Worm (Caenorhabditis elegans) whole organism, early embryonic: ENCODE data around the gene fipr-6.

Source experiments
- B0310.2 ChIP-seq: sonication (generic microtip); optimal IDR thresholded peaks from 2 replicates; lab custom pipeline; 2016; ENCODE audit warnings: mild to moderate bottlenecking, missing genetic modification characterization, missing compliant biosample characterization
- F13C5.2 ChIP-seq: sonication (generic microtip); optimal IDR thresholded peaks from 2 replicates; lab custom pipeline; 2017; ENCODE audit warnings: mild to moderate bottlenecking, missing genetic modification characterization, inconsistent platforms, missing compliant biosample characterization
- aly-1 ChIP-seq: sonication (generic microtip); optimal IDR thresholded peaks from 2 replicates; lab custom pipeline; 2016; ENCODE audit warnings: missing genetic modification characterization, missing compliant biosample characterization
- ama-1 ChIP-seq: fragments of 150-350 bp; optimal IDR thresholded peaks from 2 replicates; lab custom pipeline; 2014
- ceh-13 ChIP-seq: fragments of 200-800 bp; sonication (Bioruptor generic); optimal IDR thresholded peaks from 2 replicates; lab custom pipeline; 2018; ENCODE audit warnings: mild to moderate bottlenecking, missing genetic modification characterization, missing compliant biosample characterization
- ceh-36 ChIP-seq: sonication (generic microtip); optimal IDR thresholded peaks from 2 replicates; lab custom pipeline; 2016; ENCODE audit warnings: missing genetic modification characterization, inconsistent platforms, missing compliant biosample characterization
- ets-7 ChIP-seq: sonication (generic microtip); optimal IDR thresholded peaks from 2 replicates; lab custom pipeline; 2016; ENCODE audit warnings: missing genotype, missing genetic modification characterization, missing compliant biosample characterization
- flt-1 ChIP-seq: fragments of 200-800 bp; sonication (Bioruptor generic); IDR thresholded peaks from 2 replicates; pipeline ENCODE4 v1.3.6; 2022; ENCODE audit warnings: missing genetic modification characterization, missing compliant biosample characterization
- hmbx-1 ChIP-seq: sonication (generic microtip); optimal IDR thresholded peaks from 2 replicates; lab custom pipeline; 2016; ENCODE audit warnings: mild to moderate bottlenecking, missing genetic modification characterization, missing compliant biosample characterization
- hmg-4 ChIP-seq: fragments of 200-800 bp; sonication (Bioruptor generic); optimal IDR thresholded peaks from 2 replicates; lab custom pipeline; 2018; ENCODE audit warnings: mild to moderate bottlenecking, missing genetic modification characterization, missing compliant biosample characterization
- hnd-1 ChIP-seq: sonication (generic microtip); optimal IDR thresholded peaks from 2 replicates; lab custom pipeline; 2016; ENCODE audit warnings: missing genetic modification characterization, missing compliant biosample characterization
- pes-1 ChIP-seq: fragments of 200-800 bp; sonication (Bioruptor generic); IDR thresholded peaks from 2 replicates; pipeline ENCODE4 v1.3.6; 2022; ENCODE audit warnings: missing genetic modification reagents, missing genetic modification characterization, missing compliant biosample characterization
- scrt-1 ChIP-seq: fragments of 200-800 bp; sonication (Bioruptor generic); IDR thresholded peaks from 2 replicates; pipeline ENCODE4 v1.3.6; 2022; ENCODE audit warnings: missing genetic modification characterization, missing compliant biosample characterization
- sea-1 ChIP-seq: fragments of 200-800 bp; sonication (Bioruptor generic); conservative IDR thresholded peaks from 2 replicates; pipeline ENCODE4 v1.3.6; 2022; ENCODE audit warnings: missing genetic modification characterization, missing compliant biosample characterization
- tbx-11 ChIP-seq: fragments of 200-800 bp; sonication (Bioruptor generic); IDR thresholded peaks from 2 replicates; pipeline ENCODE4 v1.3.6; 2022; ENCODE audit warnings: missing genetic modification characterization, missing compliant biosample characterization
- tbx-37 ChIP-seq: fragments of 200-800 bp; sonication (Bioruptor generic); conservative IDR thresholded peaks from 2 replicates; pipeline ENCODE4 v1.3.6; 2022; ENCODE audit warnings: missing genetic modification reagents, missing genetic modification characterization, missing compliant biosample characterization
- tra-4 ChIP-seq: sonication (generic microtip); optimal IDR thresholded peaks from 2 replicates; lab custom pipeline; 2017; ENCODE audit warnings: missing genetic modification characterization, missing compliant biosample characterization

The fipr-6 gene

DNA sequence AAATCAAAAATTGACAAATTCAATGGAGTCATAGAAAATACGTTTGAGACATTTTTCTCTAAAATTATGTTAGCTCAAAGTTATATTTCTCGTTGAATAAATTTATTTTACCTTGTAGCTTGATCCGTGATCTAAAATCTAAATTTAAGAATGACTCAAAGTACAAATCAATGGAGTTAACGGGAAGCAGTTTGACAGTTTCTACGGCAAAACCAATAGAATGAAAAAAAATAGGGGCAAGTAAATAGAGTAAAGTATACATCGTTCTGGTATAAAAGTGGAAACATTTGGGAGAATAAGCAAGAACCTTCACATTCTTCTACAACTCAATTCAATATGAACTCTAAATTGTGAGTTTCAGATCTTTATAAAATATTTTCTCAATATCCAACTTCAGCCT is at the start of gene fipr-6:
Gene fipr-6, plus strand, starts transcription at position 301 of the 400 bp plus-strand sequence.
- TF ChIP-seq ets-7 (tag; lab: Kevin White, UChicago) (no peak), pes-1 (GFP tag; lab: Robert Waterston, UW) (no peak), ceh-36 (tag; lab: Kevin White, UChicago) (no peak), tra-4 (tag; lab: Kevin White, UChicago) (no peak), tbx-11 (no peak), F13C5.2 (tag; lab: Kevin White, UChicago) (no peak), flt-1 (GFP tag; lab: Robert Waterston, UW) (no peak), tbx-37 (GFP tag; lab: Robert Waterston, UW) (no peak), aly-1 (no peak), hmg-4 (GFP tag; lab: Kevin White, UChicago) (no peak), hnd-1 (tag; lab: Kevin White, UChicago) (no peak), hmbx-1 (tag; lab: Kevin White, UChicago) (no peak), ama-1 (no peak), sea-1 (no peak), ceh-13 (GFP tag; lab: Kevin White, UChicago) (no peak), B0310.2 (tag; lab: Kevin White, UChicago) (no peak), scrt-1 (no peak)

DNA sequence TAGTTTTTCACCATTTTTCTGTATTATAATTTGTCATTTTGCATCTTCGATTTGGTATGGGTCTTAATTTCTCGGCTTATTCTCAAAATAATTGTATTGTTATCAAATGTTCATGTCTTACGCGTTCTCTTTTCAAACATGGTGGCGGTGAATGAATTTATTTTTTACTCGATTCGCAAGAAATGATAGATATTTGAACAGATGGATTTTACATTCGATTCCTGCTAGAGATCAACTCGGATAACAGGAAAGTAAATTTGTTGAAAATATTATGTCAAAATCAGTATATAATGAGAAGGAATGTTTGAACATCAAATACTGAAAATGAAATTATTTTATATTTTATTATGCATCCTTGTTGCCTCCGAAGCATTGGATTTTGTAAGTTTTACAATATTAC is 48.0 kb upstream of the fipr-6 start, which contains the start of gene ZK856.4:
Gene ZK856.4, plus strand, starts transcription at position 301 of the 400 bp plus-strand sequence.
- TF ChIP-seq hmbx-1 (tag; lab: Kevin White, UChicago), result no peak
- TF ChIP-seq scrt-1, result no peak
- TF ChIP-seq ets-7 (tag; lab: Kevin White, UChicago), result no peak
- no peak for TF ChIP-seq B0310.2 (tag; lab: Kevin White, UChicago)
- no peak for TF ChIP-seq tbx-37 (GFP tag; lab: Robert Waterston, UW)
- TF ChIP-seq pes-1 (GFP tag; lab: Robert Waterston, UW), result no peak
- no peak for TF ChIP-seq hnd-1 (tag; lab: Kevin White, UChicago)
- TF ChIP-seq tra-4 (tag; lab: Kevin White, UChicago), result no peak
- TF ChIP-seq F13C5.2 (tag; lab: Kevin White, UChicago), result no peak
- TF ChIP-seq sea-1, result no peak
- TF ChIP-seq ceh-36 (tag; lab: Kevin White, UChicago), result no peak
- TF ChIP-seq aly-1, result no peak
- TF ChIP-seq flt-1 (GFP tag; lab: Robert Waterston, UW), result no peak
- TF ChIP-seq ceh-13 (GFP tag; lab: Kevin White, UChicago), result no peak
- no peak for TF ChIP-seq tbx-11
- no peak for TF ChIP-seq ama-1
- TF ChIP-seq hmg-4 (GFP tag; lab: Kevin White, UChicago), result no peak

DNA sequence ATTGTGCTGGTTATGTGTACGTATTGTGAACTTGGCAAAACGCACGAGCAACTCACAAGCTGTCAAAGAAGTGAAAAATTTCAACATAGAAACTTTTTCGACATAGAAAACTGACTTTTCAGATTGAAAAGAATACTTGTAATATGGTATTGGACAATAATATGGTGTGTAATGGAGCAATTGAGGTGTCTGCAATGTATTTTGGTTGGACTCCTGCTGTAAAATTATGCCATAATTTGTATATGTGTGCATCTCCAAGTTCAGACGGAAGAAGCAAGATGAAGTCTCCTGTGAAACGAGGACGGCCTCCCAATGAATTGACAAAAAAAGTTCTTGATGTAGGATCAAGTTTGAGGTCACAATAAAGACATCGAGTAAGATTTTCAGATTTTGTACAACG is 47.2 kb upstream of the fipr-6 start:
- TF ChIP-seq ets-7 (tag; lab: Kevin White, UChicago) (no peak), ama-1 (no peak)

DNA sequence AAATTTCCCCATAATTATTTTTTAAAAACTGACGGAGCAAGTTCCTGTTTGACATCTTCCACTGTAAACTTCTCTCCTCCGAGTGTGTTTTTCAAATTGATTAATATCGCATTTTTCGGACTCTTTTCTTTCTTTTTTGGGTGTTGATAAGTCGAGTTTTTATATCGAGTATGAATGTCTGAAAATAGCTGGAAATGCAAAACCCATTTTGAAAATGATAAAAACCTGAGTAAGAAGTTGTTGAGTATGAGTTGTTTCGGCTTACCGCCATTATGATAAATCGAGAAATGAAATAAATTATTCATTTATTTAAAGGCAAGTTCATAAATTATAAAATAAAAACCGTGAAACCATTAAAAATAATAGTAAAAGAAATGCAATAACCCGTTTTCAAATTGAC is 45.3 kb upstream of the fipr-6 start, which contains the start of gene ZK856.18:
Gene ZK856.18, minus strand, starts transcription at position 289 of the 400 bp plus-strand sequence.
- TF ChIP-seq hmbx-1 (tag; lab: Kevin White, UChicago) (no peak), tra-4 (tag; lab: Kevin White, UChicago) (no peak), sea-1 (no peak), scrt-1 (no peak), hmg-4 (GFP tag; lab: Kevin White, UChicago) (no peak), ama-1 (no peak), B0310.2 (tag; lab: Kevin White, UChicago) (no peak), tbx-37 (GFP tag; lab: Robert Waterston, UW) (no peak), ets-7 (tag; lab: Kevin White, UChicago) (no peak), flt-1 (GFP tag; lab: Robert Waterston, UW) (no peak), aly-1 (no peak), F13C5.2 (tag; lab: Kevin White, UChicago) (no peak), tbx-11 (no peak), pes-1 (GFP tag; lab: Robert Waterston, UW) (no peak), ceh-36 (tag; lab: Kevin White, UChicago) (no peak), ceh-13 (GFP tag; lab: Kevin White, UChicago) (no peak), hnd-1 (tag; lab: Kevin White, UChicago) (no peak)

DNA sequence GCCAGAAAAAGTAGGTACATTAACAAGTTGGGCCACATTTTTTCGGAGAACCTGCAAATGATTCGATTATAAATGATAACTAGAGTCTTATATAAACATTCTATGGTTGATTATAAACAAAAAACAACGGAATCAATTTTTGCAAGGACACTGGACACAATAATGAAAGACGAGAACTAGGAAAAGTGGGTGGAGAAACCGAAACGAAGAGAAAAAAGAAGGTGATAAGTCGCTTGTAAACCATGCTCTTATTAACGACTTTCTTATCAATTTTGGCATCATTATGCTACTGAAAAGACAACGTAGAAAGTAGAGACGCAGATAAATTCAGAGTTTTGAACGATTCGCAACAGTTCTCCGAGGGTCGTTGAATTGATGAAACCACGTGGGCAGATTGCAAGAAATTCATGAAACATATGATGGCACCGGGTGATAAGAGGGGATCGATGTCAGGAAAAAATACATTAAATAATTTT is 40.9 kb upstream of the fipr-6 start, which contains the start of gene ZK856.5:
Gene ZK856.5, minus strand, starts transcription at position 51 of the 476 bp plus-strand sequence.
- no peak for TF ChIP-seq tbx-37 (GFP tag; lab: Robert Waterston, UW)
- no peak for TF ChIP-seq scrt-1
- no peak for TF ChIP-seq ceh-36 (tag; lab: Kevin White, UChicago)
- no peak for TF ChIP-seq tbx-11
- no peak for TF ChIP-seq hnd-1 (tag; lab: Kevin White, UChicago)
- no peak for TF ChIP-seq F13C5.2 (tag; lab: Kevin White, UChicago)
- TF ChIP-seq ama-1, result no peak
- TF ChIP-seq hmbx-1 (tag; lab: Kevin White, UChicago), result no peak
- TF ChIP-seq tra-4 (tag; lab: Kevin White, UChicago), result no peak
- TF ChIP-seq sea-1, result no peak
- TF ChIP-seq ceh-13 (GFP tag; lab: Kevin White, UChicago), result no peak
- TF ChIP-seq flt-1 (GFP tag; lab: Robert Waterston, UW), result no peak
- TF ChIP-seq pes-1 (GFP tag; lab: Robert Waterston, UW), result no peak
- no peak for TF ChIP-seq hmg-4 (GFP tag; lab: Kevin White, UChicago)
- no peak for TF ChIP-seq B0310.2 (tag; lab: Kevin White, UChicago)
- TF ChIP-seq ets-7 (tag; lab: Kevin White, UChicago), result no peak
- TF ChIP-seq aly-1, result no peak

DNA sequence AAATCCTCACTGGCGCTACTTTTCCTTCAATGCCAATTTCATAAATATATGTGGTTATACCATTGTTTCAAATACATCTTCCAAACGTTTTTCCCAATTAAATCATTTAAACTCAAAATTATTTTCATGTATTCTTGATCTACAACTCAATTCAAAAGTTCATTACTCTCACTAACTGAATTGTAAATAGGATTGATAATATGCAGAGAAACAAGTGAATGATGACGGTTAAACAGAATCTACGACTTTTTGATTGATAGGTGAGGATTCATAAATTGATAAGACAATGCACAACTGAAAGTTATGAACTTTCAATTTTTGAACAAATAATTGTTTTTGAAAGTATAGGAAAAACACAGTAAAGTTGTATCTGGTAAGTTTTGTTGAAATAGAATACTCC is 39.8 kb upstream of the fipr-6 start:
- TF ChIP-seq ceh-13 (GFP tag; lab: Kevin White, UChicago) (no peak), ceh-36 (tag; lab: Kevin White, UChicago) (no peak), hmg-4 (GFP tag; lab: Kevin White, UChicago) (no peak)

DNA sequence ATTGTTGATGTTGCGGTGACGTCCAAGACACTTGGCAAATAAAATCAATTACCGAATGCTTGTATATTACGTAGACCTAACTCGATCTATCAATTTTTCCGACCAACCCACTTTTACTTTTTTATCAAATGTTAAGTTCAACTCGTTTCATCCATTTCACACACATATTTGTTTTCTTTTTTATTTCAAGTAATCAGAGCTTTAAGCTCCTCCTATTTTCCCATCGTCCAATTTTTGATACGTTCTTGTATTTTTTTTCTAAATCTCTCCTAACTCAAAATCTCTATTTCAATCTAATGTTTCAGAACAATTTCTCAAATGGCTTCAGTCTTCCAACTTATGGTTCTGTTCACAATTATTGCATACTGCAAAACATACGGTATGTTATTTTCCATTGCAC is 32.6 kb upstream of the fipr-6 start, which contains the start of gene ZK856.6:
Gene ZK856.6, plus strand, starts transcription at position 301 of the 400 bp plus-strand sequence.
- no peak for TF ChIP-seq tra-4 (tag; lab: Kevin White, UChicago)
- no peak for TF ChIP-seq pes-1 (GFP tag; lab: Robert Waterston, UW)
- no peak for TF ChIP-seq hnd-1 (tag; lab: Kevin White, UChicago)
- TF ChIP-seq tbx-11, result no peak
- no peak for TF ChIP-seq B0310.2 (tag; lab: Kevin White, UChicago)
- TF ChIP-seq F13C5.2 (tag; lab: Kevin White, UChicago), result no peak
- TF ChIP-seq tbx-37 (GFP tag; lab: Robert Waterston, UW), result no peak
- TF ChIP-seq ceh-36 (tag; lab: Kevin White, UChicago), result no peak
- no peak for TF ChIP-seq hmg-4 (GFP tag; lab: Kevin White, UChicago)
- no peak for TF ChIP-seq aly-1
- TF ChIP-seq scrt-1, result no peak
- TF ChIP-seq sea-1, result no peak
- no peak for TF ChIP-seq hmbx-1 (tag; lab: Kevin White, UChicago)
- TF ChIP-seq ama-1, result no peak
- TF ChIP-seq flt-1 (GFP tag; lab: Robert Waterston, UW), result no peak
- no peak for TF ChIP-seq ceh-13 (GFP tag; lab: Kevin White, UChicago)
- TF ChIP-seq ets-7 (tag; lab: Kevin White, UChicago), result no peak
